Worm (Caenorhabditis elegans) whole organism, mixed stage, embryonic: ENCODE measurements around the gene T05C1.1.

ENCODE experiments used
- M03D4.4 ChIP-seq: sonication (generic microtip); optimal IDR thresholded peaks from 2 replicates; lab custom pipeline; 2017; ENCODE audit warnings: mild to moderate bottlenecking, missing genetic modification characterization, missing compliant biosample characterization
- bed-3 ChIP-seq: fragments of 200-800 bp; sonication (Bioruptor generic); optimal IDR thresholded peaks from 3 replicates; lab custom pipeline; 2018; ENCODE audit warnings: mild to moderate bottlenecking, missing genetic modification characterization, moderate library complexity, missing compliant biosample characterization
- blmp-1 ChIP-seq: fragments of 150-350 bp; optimal IDR thresholded peaks from 2 replicates; lab custom pipeline; 2014; ENCODE audit warnings: missing biosample characterization, missing genetic modification characterization
- ceh-39 ChIP-seq: fragments of 150-350 bp; optimal IDR thresholded peaks from 2 replicates; lab custom pipeline; 2014; ENCODE audit warnings: missing biosample characterization, missing genetic modification characterization
- ceh-83 ChIP-seq: fragments of 200-800 bp; sonication (Bioruptor generic); optimal IDR thresholded peaks from 2 replicates; lab custom pipeline; 2018; ENCODE audit warnings: mild to moderate bottlenecking, missing genetic modification characterization, missing compliant biosample characterization
- ces-1 ChIP-seq: fragments of 150-350 bp; optimal IDR thresholded peaks from 2 replicates; lab custom pipeline; 2014; ENCODE audit warnings: missing biosample characterization, missing genetic modification reagents, missing genetic modification characterization
- cnd-1 ChIP-seq: fragments of 200-800 bp; sonication (Bioruptor generic); optimal IDR thresholded peaks from 2 replicates; lab custom pipeline; 2018; ENCODE audit warnings: mild to moderate bottlenecking, missing genetic modification characterization, missing compliant biosample characterization
- elt-1 ChIP-seq: sonication (generic microtip); optimal IDR thresholded peaks from 2 replicates; lab custom pipeline; 2017; ENCODE audit warnings: missing genetic modification characterization, mild to moderate bottlenecking, missing compliant biosample characterization, antibody characterized with exemption, moderate library complexity, borderline replicate concordance; ENCODE audit not compliant: insufficient read depth
- elt-3 ChIP-seq: fragments of 150-350 bp; optimal IDR thresholded peaks from 2 replicates; lab custom pipeline; 2014; ENCODE audit warnings: missing biosample characterization, missing genetic modification characterization
- ham-2 ChIP-seq: fragments of 200-800 bp; sonication (Bioruptor generic); optimal IDR thresholded peaks from 2 replicates; lab custom pipeline; 2018; ENCODE audit warnings: mild to moderate bottlenecking, missing genetic modification characterization, missing compliant biosample characterization
- hlh-1 ChIP-seq: fragments of 150-350 bp; optimal IDR thresholded peaks from 2 replicates; lab custom pipeline; 2014; ENCODE audit warnings: missing biosample characterization, missing genetic modification reagents, missing genetic modification characterization
- lin-13 ChIP-seq: fragments of 150-350 bp; optimal IDR thresholded peaks from 2 replicates; lab custom pipeline; 2014; ENCODE audit warnings: missing biosample characterization, missing genetic modification characterization
- lin-32 ChIP-seq: fragments of 200-800 bp; sonication (Bioruptor generic); optimal IDR thresholded peaks from 2 replicates; lab custom pipeline; 2018; ENCODE audit warnings: mild to moderate bottlenecking, missing genetic modification characterization, missing compliant biosample characterization
- lsy-2 ChIP-seq: fragments of 150-350 bp; optimal IDR thresholded peaks from 2 replicates; lab custom pipeline; 2014; ENCODE audit warnings: missing biosample characterization, missing genetic modification characterization
- mab-5 ChIP-seq: fragments of 150-350 bp; optimal IDR thresholded peaks from 2 replicates; lab custom pipeline; 2014; ENCODE audit warnings: missing biosample characterization, missing genetic modification characterization
- mep-1 ChIP-seq: fragments of 150-350 bp; optimal IDR thresholded peaks from 2 replicates; lab custom pipeline; 2017; ENCODE audit warnings: missing biosample characterization, missing genetic modification reagents, missing genetic modification characterization, inconsistent platforms
- mls-2 ChIP-seq: sonication (generic microtip); optimal IDR thresholded peaks from 2 replicates; lab custom pipeline; 2016; ENCODE audit warnings: mild to moderate bottlenecking, missing genetic modification characterization, moderate library complexity, missing compliant biosample characterization
- nhr-12 ChIP-seq: fragments of 150-350 bp; optimal IDR thresholded peaks from 2 replicates; lab custom pipeline; 2014; ENCODE audit warnings: missing biosample characterization, missing genetic modification characterization
- nhr-2 ChIP-seq: fragments of 150-350 bp; optimal IDR thresholded peaks from 2 replicates; lab custom pipeline; 2014; ENCODE audit warnings: missing biosample characterization, missing genetic modification characterization
- nhr-28 ChIP-seq: fragments of 150-350 bp; optimal IDR thresholded peaks from 2 replicates; lab custom pipeline; 2014; ENCODE audit warnings: missing biosample characterization, missing genetic modification characterization
- nhr-76 ChIP-seq: sonication (generic microtip); optimal IDR thresholded peaks from 2 replicates; lab custom pipeline; 2017; ENCODE audit warnings: missing biosample characterization, missing genetic modification characterization
- pha-4 ChIP-seq: fragments of 150-350 bp; optimal IDR thresholded peaks from 2 replicates; lab custom pipeline; 2018; ENCODE audit warnings: missing biosample characterization, missing genetic modification reagents, missing genetic modification characterization
- snpc-4 ChIP-seq: fragments of 150-350 bp; optimal IDR thresholded peaks from 2 replicates; lab custom pipeline; 2014; ENCODE audit warnings: missing biosample characterization, missing genetic modification characterization
- tbx-8 ChIP-seq: fragments of 200-800 bp; sonication (Bioruptor generic); optimal IDR thresholded peaks from 2 replicates; lab custom pipeline; 2018; ENCODE audit warnings: mild to moderate bottlenecking, missing genetic modification characterization, moderate library complexity, missing compliant biosample characterization
- unc-120 ChIP-seq: sonication (generic microtip); optimal IDR thresholded peaks from 2 replicates; lab custom pipeline; 2017; ENCODE audit warnings: missing genetic modification characterization, missing compliant biosample characterization; ENCODE audit not compliant: poor library complexity, severe bottlenecking
- unc-39 ChIP-seq: fragments of 150-350 bp; optimal IDR thresholded peaks from 2 replicates; lab custom pipeline; 2014; ENCODE audit warnings: missing biosample characterization, missing genetic modification characterization
- unc-62 ChIP-seq: fragments of 150-350 bp; optimal IDR thresholded peaks from 2 replicates; lab custom pipeline; 2014; ENCODE audit warnings: missing biosample characterization, missing genetic modification reagents, missing genetic modification characterization
- zip-8 ChIP-seq: fragments of 150-350 bp; optimal IDR thresholded peaks from 2 replicates; lab custom pipeline; 2014; ENCODE audit warnings: missing biosample characterization, missing genetic modification characterization
- ztf-11 ChIP-seq: fragments of 150-350 bp; optimal IDR thresholded peaks from 2 replicates; lab custom pipeline; 2014; ENCODE audit warnings: missing biosample characterization, missing genetic modification characterization

T05C1.1 gene

ce11 chrII:4470972-4471645 is 7.3 kb upstream of the T05C1.1 start, which contains the start of gene W06B4.1:
TSS of gene W06B4.1 (plus strand) at chrII:4471595.
- TF ChIP-seq ces-1 (GFP tag; lab: Kevin White, UChicago) (no peak), nhr-2 (tag; lab: Kevin White, UChicago) (no peak), nhr-28 (tag; lab: Kevin White, UChicago) (no peak), unc-120 (tag; lab: Kevin White, UChicago) (no peak), zip-8 (tag; lab: Kevin White, UChicago) (no peak), lin-32 (GFP tag; lab: Kevin White, UChicago) (no peak), nhr-12 (tag; lab: Kevin White, UChicago) (no peak), blmp-1 (tag; lab: Kevin White, UChicago) (no peak), nhr-76 (tag; lab: Kevin White, UChicago) (no peak), snpc-4 (tag; lab: Kevin White, UChicago) (no peak), ceh-83 (GFP tag; lab: Kevin White, UChicago) (no peak), elt-1 (tag; lab: Kevin White, UChicago) (no peak)

- TF ChIP-seq unc-62 (GFP tag; lab: Kevin White, UChicago) (no peak), nhr-76 (tag; lab: Kevin White, UChicago) (no peak), ceh-83 (GFP tag; lab: Kevin White, UChicago) (no peak), snpc-4 (tag; lab: Kevin White, UChicago) (no peak), nhr-28 (tag; lab: Kevin White, UChicago) (no peak), zip-8 (tag; lab: Kevin White, UChicago) (no peak), lin-13 (tag; lab: Kevin White, UChicago) (no peak), pha-4 (tag; lab: Kevin White, UChicago) (no peak), mep-1 (no peak), elt-1 (tag; lab: Kevin White, UChicago) (no peak), cnd-1 (tag; lab: Kevin White, UChicago) (no peak), mls-2 (tag; lab: Kevin White, UChicago) (no peak), bed-3 (GFP tag; lab: Kevin White, UChicago) (no peak), ceh-39 (no peak), ces-1 (GFP tag; lab: Kevin White, UChicago) (no peak), blmp-1 (tag; lab: Kevin White, UChicago) (no peak), ztf-11 (tag; lab: Kevin White, UChicago) (no peak), hlh-1 (tag; lab: Kevin White, UChicago) (no peak)
Measured at ce11 chrII:4474005-4474655, 4.3 kb upstream of the T05C1.1 start.

ce11 chrII:4482021-4482420 is 3.6 kb downstream of the T05C1.1 start, which contains the start of gene T05C1.2:
TSS of gene T05C1.2 (minus strand) at chrII:4482121.
- TF ChIP-seq mls-2 (tag; lab: Kevin White, UChicago) (no peak), ceh-83 (GFP tag; lab: Kevin White, UChicago) (no peak), M03D4.4 (tag; lab: Kevin White, UChicago) (no peak), tbx-8 (GFP tag; lab: Kevin White, UChicago) (no peak), snpc-4 (tag; lab: Kevin White, UChicago) (no peak), unc-62 (GFP tag; lab: Kevin White, UChicago) (no peak), elt-1 (tag; lab: Kevin White, UChicago) (no peak)
- TF ChIP-seq, all 35 proteins: peak for 0

- TF ChIP-seq hlh-1 (tag; lab: Kevin White, UChicago) (no peak), mab-5 (tag; lab: Kevin White, UChicago) (no peak), elt-3 (tag; lab: Kevin White, UChicago) (no peak), ces-1 (GFP tag; lab: Kevin White, UChicago) (no peak), ceh-83 (GFP tag; lab: Kevin White, UChicago) (no peak), unc-39 (tag; lab: Kevin White, UChicago) (no peak), lsy-2 (tag; lab: Kevin White, UChicago) (no peak), lin-13 (tag; lab: Kevin White, UChicago) (no peak), ham-2 (GFP tag; lab: Kevin White, UChicago) (no peak), unc-120 (tag; lab: Kevin White, UChicago) (no peak), ceh-39 (no peak), zip-8 (tag; lab: Kevin White, UChicago) (no peak), mls-2 (tag; lab: Kevin White, UChicago) (no peak), lin-32 (GFP tag; lab: Kevin White, UChicago) (no peak)
Measured at ce11 chrII:4489288-4489687, 10.9 kb downstream of the T05C1.1 start, which contains the start of gene T05C1.3. TSS of gene T05C1.3 (minus strand) at chrII:4489388.
